Worm (Caenorhabditis elegans) whole organism, L4 larva: Measurements from ENCODE around the gene F21C10.11.
A peak's percentile ranks its signal among the peaks of the same experiment; 100 is the strongest.

Experiments used
- F26F4.8 ChIP-seq: fragments of 200-800 bp; sonication (Bioruptor generic); conservative IDR thresholded peaks from 2 replicates; pipeline ENCODE4 v1.3.6; 2022; ENCODE audit warnings: missing genetic modification characterization, missing compliant biosample characterization
- T20F7.1 ChIP-seq: fragments of 200-800 bp; sonication (Bioruptor generic); optimal IDR thresholded peaks from 2 replicates; lab custom pipeline; 2018; ENCODE audit warnings: mild to moderate bottlenecking, missing genetic modification characterization, missing compliant biosample characterization
- ZK337.2 ChIP-seq: fragments of 200-800 bp; sonication (Bioruptor generic); IDR thresholded peaks from 2 replicates; pipeline ENCODE4 v1.3.6; 2022; ENCODE audit warnings: missing genetic modification reagents, missing genetic modification characterization, missing compliant biosample characterization
- aly-2 ChIP-seq: sonication (generic microtip); optimal IDR thresholded peaks from 2 replicates; lab custom pipeline; 2018; ENCODE audit warnings: missing biosample characterization, missing genetic modification characterization
- arid-1 ChIP-seq: fragments of 200-800 bp; sonication (Bioruptor generic); conservative IDR thresholded peaks from 2 replicates; pipeline ENCODE4 v1.3.6; 2022; ENCODE audit warnings: missing genetic modification reagents, missing genetic modification characterization, missing compliant biosample characterization
- ceh-20 ChIP-seq: fragments of 200-800 bp; sonication (Bioruptor generic); IDR thresholded peaks from 2 replicates; pipeline ENCODE4 v1.3.6; 2022; ENCODE audit warnings: missing genetic modification reagents, missing genetic modification characterization, missing compliant biosample characterization
- ceh-62 ChIP-seq: sonication (generic microtip); optimal IDR thresholded peaks from 2 replicates; lab custom pipeline; 2017; ENCODE audit warnings: missing biosample characterization, missing genetic modification characterization
- cey-2 ChIP-seq: sonication (generic microtip); optimal IDR thresholded peaks from 3 replicates; lab custom pipeline; 2017; ENCODE audit warnings: missing genetic modification characterization, mild to moderate bottlenecking, missing compliant biosample characterization, antibody characterized with exemption, borderline replicate concordance; ENCODE audit not compliant: insufficient read depth
- ctbp-1 ChIP-seq: fragments of 200-800 bp; sonication (Bioruptor generic); IDR thresholded peaks from 2 replicates; pipeline ENCODE4 v1.3.6; 2022; ENCODE audit warnings: missing genetic modification reagents, missing genetic modification characterization, missing compliant biosample characterization
- daf-8 ChIP-seq: fragments of 200-800 bp; sonication (Bioruptor generic); IDR thresholded peaks from 2 replicates; pipeline ENCODE4 v1.3.6; 2022; ENCODE audit warnings: missing genetic modification characterization, missing compliant biosample characterization
- dmd-6 ChIP-seq: fragments of 200-800 bp; sonication (Bioruptor generic); IDR thresholded peaks from 2 replicates; pipeline ENCODE4 v1.3.6; 2022; ENCODE audit warnings: missing genetic modification reagents, missing genetic modification characterization, missing compliant biosample characterization
- dve-1 ChIP-seq: sonication (generic microtip); optimal IDR thresholded peaks from 2 replicates; lab custom pipeline; 2017; ENCODE audit warnings: antibody characterized with exemption, mild to moderate bottlenecking, missing genetic modification characterization, missing compliant biosample characterization; ENCODE audit not compliant: insufficient read depth
- fkh-10 ChIP-seq: fragments of 150-350 bp; optimal IDR thresholded peaks from 2 replicates; lab custom pipeline; 2014; ENCODE audit warnings: missing biosample characterization, missing genetic modification reagents, missing genetic modification characterization
- fos-1 ChIP-seq: fragments of 150-350 bp; optimal IDR thresholded peaks from 2 replicates; lab custom pipeline; 2014; ENCODE audit warnings: missing biosample characterization, missing genetic modification characterization
- gei-8 ChIP-seq: fragments of 200-800 bp; sonication (Bioruptor generic); optimal IDR thresholded peaks from 2 replicates; lab custom pipeline; 2018; ENCODE audit warnings: mild to moderate bottlenecking, missing genetic modification characterization, missing compliant biosample characterization
- hif-1 ChIP-seq, 2 experiments: sonication (generic microtip); optimal IDR thresholded peaks; 2 replicates each; lab custom pipeline; 2016 to 2017; ENCODE audit warnings: missing compliant biosample characterization in 2 of 2, missing genetic modification characterization in 2 of 2, missing genetic modification reagents in 2 of 2, missing genotype in 2 of 2, mild to moderate bottlenecking in 1 of 2
- hlh-11 ChIP-seq: fragments of 200-800 bp; sonication (Bioruptor generic); optimal IDR thresholded peaks from 2 replicates; lab custom pipeline; 2018; ENCODE audit warnings: mild to moderate bottlenecking, missing genetic modification characterization, missing compliant biosample characterization
- hlh-30 ChIP-seq: sonication (generic microtip); optimal IDR thresholded peaks from 2 replicates; lab custom pipeline; 2017; ENCODE audit warnings: antibody characterized with exemption, mild to moderate bottlenecking, missing genetic modification characterization, missing compliant biosample characterization; ENCODE audit not compliant: insufficient read depth
- hmg-1.1 ChIP-seq: fragments of 200-800 bp; sonication (Bioruptor generic); IDR thresholded peaks from 2 replicates; pipeline ENCODE4 v1.3.6; 2022; ENCODE audit warnings: missing genetic modification reagents, missing genetic modification characterization, missing compliant biosample characterization
- jun-1 ChIP-seq: fragments of 150-350 bp; optimal IDR thresholded peaks from 2 replicates; lab custom pipeline; 2014; ENCODE audit warnings: missing biosample characterization, missing genetic modification reagents, missing genetic modification characterization
- lin-13 ChIP-seq: fragments of 150-350 bp; optimal IDR thresholded peaks from 2 replicates; lab custom pipeline; 2014; ENCODE audit warnings: missing biosample characterization, missing genetic modification reagents, missing genetic modification characterization
- madf-5 ChIP-seq, 2 experiments: fragments of 200-800 bp; sonication (Bioruptor generic); IDR thresholded peaks; 2 replicates each; pipeline ENCODE4 v1.3.6; 2022; ENCODE audit warnings: missing compliant biosample characterization in 2 of 2, missing genetic modification characterization in 2 of 2
- mdl-1 ChIP-seq, 2 experiments: fragments of 150-350 bp in 1 of 2; sonication (generic microtip) in 1 of 2; optimal IDR thresholded peaks; 2 replicates each; lab custom pipeline; 2014 to 2017; ENCODE audit warnings: missing biosample characterization in 2 of 2, missing genetic modification characterization in 2 of 2
- mep-1 ChIP-seq: fragments of 150-350 bp; sonication (generic microtip); optimal IDR thresholded peaks from 3 replicates; lab custom pipeline; 2014; ENCODE audit warnings: missing biosample characterization, missing genetic modification characterization
- nhr-25 ChIP-seq: sonication (generic microtip); optimal IDR thresholded peaks from 2 replicates; lab custom pipeline; 2017; ENCODE audit warnings: missing genetic modification characterization, mild to moderate bottlenecking, missing compliant biosample characterization, antibody characterized with exemption, moderate library complexity, borderline replicate concordance; ENCODE audit not compliant: insufficient read depth
- nhr-28 ChIP-seq: fragments of 150-350 bp; optimal IDR thresholded peaks from 2 replicates; lab custom pipeline; 2014; ENCODE audit warnings: missing biosample characterization, missing genetic modification characterization
- nhr-48 ChIP-seq: sonication (generic microtip); optimal IDR thresholded peaks from 2 replicates; lab custom pipeline; 2016; ENCODE audit warnings: mild to moderate bottlenecking, missing genetic modification characterization, missing compliant biosample characterization
- nhr-76 ChIP-seq: fragments of 150-350 bp; optimal IDR thresholded peaks from 2 replicates; lab custom pipeline; 2014; ENCODE audit warnings: missing biosample characterization, missing genetic modification characterization
- nhr-77 ChIP-seq: fragments of 150-350 bp; optimal IDR thresholded peaks from 2 replicates; lab custom pipeline; 2014; ENCODE audit warnings: missing biosample characterization, missing genetic modification characterization
- pha-4 ChIP-seq, 2 experiments: fragments of 150-350 bp in 1 of 2; fragments of 200-800 bp in 1 of 2; sonication (Bioruptor generic) in 1 of 2; IDR thresholded peaks in 1 of 2; optimal IDR thresholded peaks in 1 of 2; 2 replicates each; pipeline versions ENCODE4 v1.3.6 to Lab custom; 2014 to 2022; ENCODE audit warnings: missing genetic modification characterization in 2 of 2, missing genetic modification reagents in 2 of 2, missing biosample characterization in 1 of 2, missing compliant biosample characterization in 1 of 2
- php-3 ChIP-seq: fragments of 200-800 bp; sonication (Bioruptor generic); IDR thresholded peaks from 2 replicates; pipeline ENCODE4 v1.3.6; 2022; ENCODE audit warnings: missing genetic modification reagents, missing genetic modification characterization, missing compliant biosample characterization
- pqm-1 ChIP-seq: sonication (generic microtip); optimal IDR thresholded peaks from 2 replicates; lab custom pipeline; 2017; ENCODE audit warnings: missing biosample characterization, missing genetic modification characterization
- rbr-2 ChIP-seq: sonication (generic microtip); optimal IDR thresholded peaks from 2 replicates; lab custom pipeline; 2016; ENCODE audit warnings: missing genotype, missing genetic modification characterization, missing compliant biosample characterization
- saeg-2 ChIP-seq: fragments of 200-800 bp; sonication (Bioruptor generic); IDR thresholded peaks from 2 replicates; pipeline ENCODE4 v1.3.6; 2022; ENCODE audit warnings: missing genetic modification reagents, missing genetic modification characterization, missing compliant biosample characterization
- set-16 ChIP-seq: fragments of 200-800 bp; sonication (Bioruptor generic); IDR thresholded peaks from 2 replicates; pipeline ENCODE4 v1.3.6; 2022; ENCODE audit warnings: missing genetic modification reagents, missing genetic modification characterization, missing compliant biosample characterization
- snpc-1.2 ChIP-seq: fragments of 200-800 bp; sonication (Bioruptor generic); IDR thresholded peaks from 2 replicates; pipeline ENCODE4 v1.3.6; 2022; ENCODE audit warnings: missing genetic modification reagents, missing genetic modification characterization, missing compliant biosample characterization
- tra-1 ChIP-seq: fragments of 200-800 bp; sonication (Bioruptor generic); IDR thresholded peaks from 2 replicates; pipeline ENCODE4 v1.3.6; 2022; ENCODE audit warnings: missing genetic modification reagents, missing genetic modification characterization, missing compliant biosample characterization
- unc-62 ChIP-seq, 3 experiments: fragments of 150-350 bp in 1 of 3; sonication (generic microtip); optimal IDR thresholded peaks in 2 of 3; peaks in 1 of 3; 1 replicate in 1 of 3; 2 replicates in 2 of 3; lab custom pipeline; 2014 to 2017; ENCODE audit warnings: missing biosample characterization in 3 of 3, missing genetic modification characterization in 3 of 3, missing genetic modification reagents in 3 of 3, missing genotype in 1 of 3
- zfp-2 ChIP-seq: sonication (generic microtip); optimal IDR thresholded peaks from 2 replicates; lab custom pipeline; 2016; ENCODE audit warnings: mild to moderate bottlenecking, missing genetic modification characterization, missing compliant biosample characterization
- zfp-3 ChIP-seq: fragments of 200-800 bp; sonication (Bioruptor generic); conservative IDR thresholded peaks from 2 replicates; pipeline ENCODE4 v1.3.6; 2022; ENCODE audit warnings: missing genetic modification reagents, missing genetic modification characterization, missing compliant biosample characterization
- ztf-7 ChIP-seq: fragments of 150-350 bp; optimal IDR thresholded peaks from 2 replicates; lab custom pipeline; 2014; ENCODE audit warnings: missing biosample characterization, missing genetic modification characterization

F21C10.11 gene

DNA sequence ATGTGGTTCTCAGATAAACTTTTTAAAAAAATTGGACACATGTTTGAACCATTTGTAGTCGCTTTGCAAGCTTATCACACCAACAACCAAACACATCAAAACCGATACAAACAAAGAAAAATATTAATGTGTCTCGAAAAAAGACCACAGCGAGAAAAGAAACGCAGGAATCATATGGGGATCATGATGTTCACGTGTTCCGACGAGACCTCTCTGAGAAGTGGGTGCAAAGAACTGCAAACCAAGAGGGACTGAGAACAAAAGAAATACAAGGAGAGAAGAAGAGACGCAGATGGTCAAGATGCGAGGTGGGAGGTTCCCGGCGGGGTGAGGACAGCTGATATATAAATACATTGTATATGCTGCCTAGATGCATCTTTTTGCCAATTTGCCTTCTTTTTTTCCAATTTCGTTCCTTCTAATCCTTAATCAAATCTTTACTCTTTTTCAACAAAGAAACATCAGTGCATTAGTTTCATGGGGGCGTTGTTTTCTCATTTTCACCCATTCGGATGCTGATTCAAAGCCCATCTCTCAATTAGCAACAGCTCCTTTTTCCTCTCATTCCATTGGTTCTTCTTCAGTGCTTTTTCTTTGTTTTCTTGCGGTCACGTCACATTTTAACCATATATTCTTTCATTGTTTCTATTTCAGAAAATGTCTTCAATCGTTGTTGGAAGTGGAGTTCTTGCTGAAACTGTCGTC lies 27.5 kb upstream of the F21C10.11 start, which contains the start of gene F21C10.10 (continued):
- TF ChIP-seq saeg-2 (GFP tag; lab: Robert Waterston, UW) (peak; percentile 94), hif-1 (tag; optimal IDR thresholded peaks at IDR 0.05; lab: Kevin White, UChicago) (peak; percentile 41 to 73), gei-8 (GFP tag; lab: Kevin White, UChicago) (peak; percentile 98), mdl-1 (tag; optimal IDR thresholded peaks at IDR 0.05; lab: Kevin White, UChicago) (peak; percentile 77 to 96), dve-1 (peak; percentile 98), zfp-2 (no peak), mep-1 (tag; lab: Kevin White, UChicago) (peak; percentile 91), hlh-11 (tag; lab: Kevin White, UChicago) (peak; percentile 99), cey-2 (tag; lab: Kevin White, UChicago) (peak; percentile 95), nhr-76 (tag; lab: Kevin White, UChicago) (peak; percentile 87), arid-1 (GFP tag; lab: Robert Waterston, UW) (0 out of 2 replicates have a peak, but pooled peaks have one; percentile 8), unc-62 (GFP tag; optimal IDR thresholded peaks at IDR 0.05 in 1 of 2; lab: Kevin White, UChicago) (peak in 1 of 2 experiments; percentile 98), unc-62 (tag; optimal IDR thresholded peaks at IDR 0.05; lab: Kevin White, UChicago) (no peak), jun-1 (tag; lab: Kevin White, UChicago) (peak; percentile 59), F26F4.8 (GFP tag; lab: Robert Waterston, UW) (no peak), fkh-10 (GFP tag; lab: Kevin White, UChicago) (no peak), hlh-30 (tag; lab: Kevin White, UChicago) (peak; percentile 99), snpc-1.2 (no peak), rbr-2 (peak; percentile 66), pqm-1 (tag; lab: Kevin White, UChicago) (peak; percentile 14), ztf-7 (tag; lab: Kevin White, UChicago) (peak; percentile 63), nhr-28 (peak; percentile 98), tra-1 (GFP tag; lab: Robert Waterston, UW) (peak; percentile 94), nhr-25 (tag; lab: Kevin White, UChicago) (peak; percentile 59), php-3 (peak; percentile 86), fos-1 (tag; lab: Kevin White, UChicago) (no peak), ceh-20 (GFP tag; lab: Robert Waterston, UW) (peak; percentile 92), nhr-48 (tag; lab: Kevin White, UChicago) (peak; percentile 99), nhr-77 (tag; lab: Kevin White, UChicago) (peak; percentile 87), set-16 (GFP tag; lab: Robert Waterston, UW) (peak; percentile 59), aly-2 (no peak), T20F7.1 (GFP tag; lab: Kevin White, UChicago) (peak; percentile 68), lin-13 (peak; percentile 50), ctbp-1 (peak; percentile 59; the same call in 1 of the 2 replicates), hmg-1.1 (GFP tag; lab: Robert Waterston, UW) (peak; percentile 63), ZK337.2 (GFP tag; lab: Robert Waterston, UW) (no peak), ceh-62 (tag; lab: Kevin White, UChicago) (no peak), daf-8 (GFP tag; lab: Robert Waterston, UW) (no peak), madf-5 (GFP tag; IDR thresholded peaks at IDR 0.05; lab: Robert Waterston, UW) (0 out of 4 replicates have a peak, but pooled peaks of 1 of the 2 experiments have one; percentile 64), pha-4 (GFP tag; IDR thresholded peaks at IDR 0.05; lab: Robert Waterston, UW) (peak; percentile 76), pha-4 (tag; optimal IDR thresholded peaks at IDR 0.05; lab: Kevin White, UChicago) (peak; percentile 60), dmd-6 (GFP tag; lab: Robert Waterston, UW) (peak; percentile 99), zfp-3 (GFP tag; lab: Robert Waterston, UW) (peak; percentile 40; the same call in 1 of the 2 replicates)
